Worm (Caenorhabditis elegans) whole organism, mixed stage, embryonic: ENCODE results near the gene ZK180.8.

Source experiments
- blmp-1 ChIP-seq: fragments of 150-350 bp; optimal IDR thresholded peaks from 2 replicates; lab custom pipeline; 2014; ENCODE audit warnings: missing biosample characterization, missing genetic modification characterization
- ces-1 ChIP-seq: fragments of 150-350 bp; optimal IDR thresholded peaks from 2 replicates; lab custom pipeline; 2014; ENCODE audit warnings: missing biosample characterization, missing genetic modification reagents, missing genetic modification characterization
- lin-13 ChIP-seq: fragments of 150-350 bp; optimal IDR thresholded peaks from 2 replicates; lab custom pipeline; 2014; ENCODE audit warnings: missing biosample characterization, missing genetic modification characterization
- lsy-2 ChIP-seq: fragments of 150-350 bp; optimal IDR thresholded peaks from 2 replicates; lab custom pipeline; 2014; ENCODE audit warnings: missing biosample characterization, missing genetic modification characterization
- nhr-28 ChIP-seq: fragments of 150-350 bp; optimal IDR thresholded peaks from 2 replicates; lab custom pipeline; 2014; ENCODE audit warnings: missing biosample characterization, missing genetic modification characterization
- pha-4 ChIP-seq: fragments of 150-350 bp; optimal IDR thresholded peaks from 2 replicates; lab custom pipeline; 2018; ENCODE audit warnings: missing biosample characterization, missing genetic modification reagents, missing genetic modification characterization
- unc-62 ChIP-seq: fragments of 150-350 bp; optimal IDR thresholded peaks from 2 replicates; lab custom pipeline; 2014; ENCODE audit warnings: missing biosample characterization, missing genetic modification reagents, missing genetic modification characterization

- TF ChIP-seq nhr-28 (tag; lab: Kevin White, UChicago) (no peak), blmp-1 (tag; lab: Kevin White, UChicago) (no peak), ces-1 (no peak), pha-4 (tag; lab: Kevin White, UChicago) (no peak), lin-13 (tag; lab: Kevin White, UChicago) (no peak), lsy-2 (tag; lab: Kevin White, UChicago) (no peak), unc-62 (GFP tag; lab: Kevin White, UChicago) (no peak)
Observed at ce11 chrIV:4511259-4511890, at the start of gene ZK180.8, which contains the start of gene rfth-1.
